Fruit fly (Drosophila melanogaster) whole organism, embryonic: Measurements from ENCODE around the gene CG3294.

Experiments
- ATbp ChIP-seq: fragments of 200-800 bp; sonication (Bioruptor generic); optimal IDR thresholded peaks from 2 replicates; lab custom pipeline; 2017; ENCODE audit warnings: missing biosample characterization, mild to moderate bottlenecking, missing genetic modification characterization, missing genetic modification reagents
- Ada2b ChIP-seq: fragments of 200-800 bp; sonication (Bioruptor generic); IDR thresholded peaks from 2 replicates; pipeline ENCODE4 v1.3.6; 2022; ENCODE audit warnings: missing biosample characterization, missing genetic modification characterization
- Adf1 ChIP-seq: fragments of 200-800 bp; sonication (Bioruptor generic); IDR thresholded peaks from 2 replicates; pipeline ENCODE4 v1.3.6; 2022; ENCODE audit warnings: missing biosample characterization, missing genetic modification characterization
- CG10321 ChIP-seq: fragments of 200-800 bp; sonication (Bioruptor generic); IDR thresholded peaks from 2 replicates; pipeline ENCODE4 v1.3.6; 2022; ENCODE audit warnings: missing biosample characterization, missing genetic modification characterization
- CG12155 ChIP-seq: fragments of 200-800 bp; sonication (Bioruptor generic); optimal IDR thresholded peaks from 3 replicates; lab custom pipeline; 2016; ENCODE audit warnings: missing biosample characterization, missing genetic modification characterization
- CG13287 ChIP-seq: fragments of 200-800 bp; sonication (Bioruptor generic); IDR thresholded peaks from 2 replicates; pipeline ENCODE4 v1.3.6; 2022; ENCODE audit warnings: missing biosample characterization, missing genetic modification characterization; ENCODE audit not compliant: partially characterized antibody
- CG14860 ChIP-seq: fragments of 200-800 bp; sonication (Bioruptor generic); IDR thresholded peaks from 3 replicates; pipeline ENCODE4 v1.3.6; 2022; ENCODE audit warnings: missing biosample characterization, missing genetic modification characterization; ENCODE audit not compliant: partially characterized antibody
- CG16779 ChIP-seq: fragments of 200-800 bp; sonication (Bioruptor generic); IDR thresholded peaks from 2 replicates; pipeline ENCODE4 v1.3.6; 2022; ENCODE audit warnings: missing biosample characterization, missing genetic modification characterization
- CG17802 ChIP-seq: fragments of 200-800 bp; sonication (Bioruptor generic); optimal IDR thresholded peaks from 2 replicates; lab custom pipeline; 2018; ENCODE audit warnings: missing biosample characterization, mild to moderate bottlenecking, missing genetic modification characterization, moderate library complexity
- CG1792 ChIP-seq: fragments of 200-800 bp; sonication (Bioruptor generic); optimal IDR thresholded peaks from 2 replicates; lab custom pipeline; 2016; ENCODE audit warnings: missing biosample characterization, missing genetic modification characterization
- CG2202 ChIP-seq: fragments of 200-800 bp; sonication (Bioruptor generic); optimal IDR thresholded peaks from 2 replicates; lab custom pipeline; 2018; ENCODE audit warnings: missing biosample characterization, mild to moderate bottlenecking, missing genetic modification characterization
- CG2678 ChIP-seq: fragments of 200-800 bp; sonication (Bioruptor generic); optimal IDR thresholded peaks from 3 replicates; lab custom pipeline; 2019; ENCODE audit warnings: missing biosample characterization, mild to moderate bottlenecking, missing genetic modification characterization, moderate library complexity
- CG43689 ChIP-seq: fragments of 200-800 bp; sonication (Bioruptor generic); IDR thresholded peaks from 2 replicates; pipeline ENCODE4 v1.3.6; 2022; ENCODE audit warnings: missing biosample characterization, missing genetic modification characterization
- CG5953 ChIP-seq: fragments of 200-800 bp; sonication (Bioruptor generic); IDR thresholded peaks from 2 replicates; pipeline ENCODE4 v1.3.6; 2022; ENCODE audit warnings: missing biosample characterization, missing genetic modification characterization
- CG6791 ChIP-seq: fragments of 200-800 bp; sonication (Bioruptor generic); IDR thresholded peaks from 3 replicates; pipeline ENCODE4 v1.3.6; 2022; ENCODE audit warnings: missing biosample characterization, missing genetic modification characterization; ENCODE audit not compliant: partially characterized antibody
- CTCF ChIP-seq: fragments of 200-800 bp; sonication (Bioruptor generic); optimal IDR thresholded peaks from 2 replicates; lab custom pipeline; 2017; ENCODE audit warnings: missing biosample characterization, mild to moderate bottlenecking, missing genetic modification characterization, moderate library complexity
- Camta ChIP-seq: fragments of 200-800 bp; sonication (Bioruptor generic); optimal IDR thresholded peaks from 2 replicates; lab custom pipeline; 2016; ENCODE audit warnings: missing biosample characterization, missing genetic modification characterization
- Dad ChIP-seq: fragments of 200-800 bp; sonication (Bioruptor generic); optimal IDR thresholded peaks from 3 replicates; lab custom pipeline; 2016; ENCODE audit warnings: missing biosample characterization, missing genetic modification characterization
- Deaf1 ChIP-seq: fragments of 200-800 bp; optimal IDR thresholded peaks from 3 replicates; lab custom pipeline; 2019; ENCODE audit warnings: missing biosample characterization, mild to moderate bottlenecking, missing genetic modification characterization, moderate library complexity
- Dll ChIP-seq: fragments of 200-800 bp; sonication (Bioruptor generic); IDR thresholded peaks from 4 replicates; pipeline ENCODE4 v1.3.6; 2022; ENCODE audit warnings: missing biosample characterization, missing genetic modification characterization; ENCODE audit not compliant: partially characterized antibody
- E2f1 ChIP-seq: fragments of 200-800 bp; sonication (Bioruptor generic); IDR thresholded peaks from 2 replicates; pipeline ENCODE4 v1.3.6; 2022; ENCODE audit warnings: missing biosample characterization, missing genetic modification characterization
- HLH3B ChIP-seq: fragments of 200-800 bp; sonication (Bioruptor generic); IDR thresholded peaks from 2 replicates; pipeline ENCODE4 v1.3.6; 2022; ENCODE audit warnings: missing biosample characterization, missing genetic modification characterization
- Hmr ChIP-seq: fragments of 200-800 bp; sonication (Bioruptor generic); optimal IDR thresholded peaks from 3 replicates; lab custom pipeline; 2017; ENCODE audit warnings: mild to moderate bottlenecking, missing biosample characterization, missing genetic modification reagents, missing genetic modification characterization
- Hr39 ChIP-seq: fragments of >200 bp; optimal IDR thresholded peaks from 2 replicates; lab custom pipeline; 2017
- Nf-YC ChIP-seq: fragments of 200-800 bp; optimal IDR thresholded peaks from 3 replicates; lab custom pipeline; 2019; ENCODE audit warnings: missing biosample characterization, mild to moderate bottlenecking, missing genetic modification characterization, moderate library complexity
- ash1 ChIP-seq: fragments of 200-800 bp; sonication (Bioruptor generic); optimal IDR thresholded peaks from 2 replicates; lab custom pipeline; 2018; ENCODE audit warnings: missing biosample characterization, mild to moderate bottlenecking, missing genetic modification characterization
- bcd ChIP-seq: fragments of 200-800 bp; sonication (Bioruptor generic); optimal IDR thresholded peaks from 2 replicates; lab custom pipeline; 2017; ENCODE audit warnings: missing biosample characterization, mild to moderate bottlenecking, missing genetic modification characterization
- cad ChIP-seq: fragments of >200 bp; optimal IDR thresholded peaks from 2 replicates; lab custom pipeline; 2017; ENCODE audit warnings: missing biosample characterization, missing genetic modification characterization
- cg ChIP-seq: fragments of 200-800 bp; sonication (Bioruptor generic); optimal IDR thresholded peaks from 3 replicates; lab custom pipeline; 2019; ENCODE audit warnings: missing biosample characterization, mild to moderate bottlenecking, missing genetic modification characterization, moderate library complexity
- dati ChIP-seq: fragments of 200-800 bp; sonication (Bioruptor generic); IDR thresholded peaks from 2 replicates; pipeline ENCODE4 v1.3.6; 2022; ENCODE audit warnings: missing biosample characterization, missing genetic modification characterization
- dimm ChIP-seq: fragments of 200-800 bp; sonication (Bioruptor generic); IDR thresholded peaks from 2 replicates; pipeline ENCODE4 v1.3.6; 2022; ENCODE audit warnings: missing biosample characterization, missing genetic modification characterization
- fru ChIP-seq: fragments of >200 bp; optimal IDR thresholded peaks from 2 replicates; lab custom pipeline; 2017
- gsb-n ChIP-seq: fragments of 200-800 bp; sonication (Bioruptor generic); optimal IDR thresholded peaks from 3 replicates; lab custom pipeline; 2018; ENCODE audit warnings: missing biosample characterization, mild to moderate bottlenecking, missing genetic modification characterization
- hb ChIP-seq: fragments of 200-800 bp; sonication (Bioruptor generic); IDR thresholded peaks from 3 replicates; pipeline ENCODE4 v1.3.6; 2022; ENCODE audit warnings: missing biosample characterization, missing genetic modification characterization; ENCODE audit not compliant: partially characterized antibody
- hkb ChIP-seq, 2 experiments: fragments of 200-800 bp in 1 of 2; fragments of >200 bp in 1 of 2; sonication (Bioruptor generic) in 1 of 2; IDR thresholded peaks in 1 of 2; optimal IDR thresholded peaks in 1 of 2; 2 replicates each; pipeline versions ENCODE4 v1.3.6 to Lab custom; 2017 to 2022; ENCODE audit warnings: missing biosample characterization in 1 of 2, missing genetic modification characterization in 1 of 2
- ken ChIP-seq: fragments of 200-800 bp; sonication (Bioruptor generic); IDR thresholded peaks from 3 replicates; pipeline ENCODE4 v1.3.6; 2022; ENCODE audit warnings: missing biosample characterization, missing genetic modification characterization
- kni ChIP-seq: fragments of 200-800 bp; sonication (Bioruptor generic); optimal IDR thresholded peaks from 3 replicates; lab custom pipeline; 2017; ENCODE audit warnings: mild to moderate bottlenecking, missing biosample characterization, missing genetic modification reagents, missing genetic modification characterization
- mirr ChIP-seq: fragments of 200-800 bp; sonication (Bioruptor generic); optimal IDR thresholded peaks from 3 replicates; lab custom pipeline; 2018; ENCODE audit warnings: missing biosample characterization, mild to moderate bottlenecking, missing genetic modification characterization
- pan ChIP-seq, 4 experiments: fragments of >200 bp in 3 of 4; fragments of 200-800 bp in 1 of 4; sonication (Bioruptor generic) in 1 of 4; optimal IDR thresholded peaks in 3 of 4; IDR thresholded peaks in 1 of 4; 2 replicates each; pipeline versions ENCODE4 v1.3.6 to Lab custom; 2017 to 2022; ENCODE audit warnings: missing biosample characterization in 2 of 4, missing genetic modification characterization in 2 of 4, mixed read lengths in 1 of 4
- pfk ChIP-seq: fragments of 200-800 bp; sonication (Bioruptor generic); optimal IDR thresholded peaks from 2 replicates; lab custom pipeline; 2018; ENCODE audit warnings: missing biosample characterization, mild to moderate bottlenecking, missing genetic modification characterization, moderate library complexity
- phol ChIP-seq: fragments of 200-800 bp; sonication (Bioruptor generic); optimal IDR thresholded peaks from 3 replicates; lab custom pipeline; 2018; ENCODE audit warnings: missing biosample characterization, mild to moderate bottlenecking, missing genetic modification characterization, moderate library complexity
- prd ChIP-seq, 3 experiments: fragments of >200 bp in 2 of 3; fragments of 200-800 bp in 1 of 3; sonication (Bioruptor generic) in 1 of 3; optimal IDR thresholded peaks in 2 of 3; IDR thresholded peaks in 1 of 3; 2 replicates in 2 of 3; 3 replicates in 1 of 3; pipeline versions ENCODE4 v1.3.6 to Lab custom; 2017 to 2022; ENCODE audit warnings: missing biosample characterization in 1 of 3, missing genetic modification characterization in 1 of 3
- pum ChIP-seq: fragments of 200-800 bp; sonication (Bioruptor generic); optimal IDR thresholded peaks from 2 replicates; lab custom pipeline; 2016; ENCODE audit warnings: missing biosample characterization, missing genetic modification characterization
- row ChIP-seq: fragments of 200-800 bp; sonication (Bioruptor generic); IDR thresholded peaks from 3 replicates; pipeline ENCODE4 v1.3.6; 2022; ENCODE audit warnings: missing biosample characterization, missing genetic modification characterization
- stc ChIP-seq: fragments of 200-800 bp; sonication (Bioruptor generic); IDR thresholded peaks from 2 replicates; pipeline ENCODE4 v1.3.6; 2022; ENCODE audit warnings: missing biosample characterization, missing genetic modification characterization
- tap ChIP-seq: fragments of 200-800 bp; optimal IDR thresholded peaks from 3 replicates; lab custom pipeline; 2019; ENCODE audit warnings: missing biosample characterization, mild to moderate bottlenecking, missing genetic modification characterization, moderate library complexity
- tgo ChIP-seq: fragments of 200-800 bp; sonication (Bioruptor generic); IDR thresholded peaks from 3 replicates; pipeline ENCODE4 v1.3.6; 2022; ENCODE audit warnings: missing biosample characterization, missing genetic modification characterization
- tio ChIP-seq: fragments of 200-800 bp; sonication (Bioruptor generic); optimal IDR thresholded peaks from 2 replicates; lab custom pipeline; 2017; ENCODE audit warnings: missing biosample characterization, missing genetic modification characterization, inconsistent platforms
- tx ChIP-seq: fragments of 200-800 bp; sonication (Bioruptor generic); optimal IDR thresholded peaks from 2 replicates; lab custom pipeline; 2016; ENCODE audit warnings: missing biosample characterization, missing genetic modification characterization

CG3294 gene

DNA sequence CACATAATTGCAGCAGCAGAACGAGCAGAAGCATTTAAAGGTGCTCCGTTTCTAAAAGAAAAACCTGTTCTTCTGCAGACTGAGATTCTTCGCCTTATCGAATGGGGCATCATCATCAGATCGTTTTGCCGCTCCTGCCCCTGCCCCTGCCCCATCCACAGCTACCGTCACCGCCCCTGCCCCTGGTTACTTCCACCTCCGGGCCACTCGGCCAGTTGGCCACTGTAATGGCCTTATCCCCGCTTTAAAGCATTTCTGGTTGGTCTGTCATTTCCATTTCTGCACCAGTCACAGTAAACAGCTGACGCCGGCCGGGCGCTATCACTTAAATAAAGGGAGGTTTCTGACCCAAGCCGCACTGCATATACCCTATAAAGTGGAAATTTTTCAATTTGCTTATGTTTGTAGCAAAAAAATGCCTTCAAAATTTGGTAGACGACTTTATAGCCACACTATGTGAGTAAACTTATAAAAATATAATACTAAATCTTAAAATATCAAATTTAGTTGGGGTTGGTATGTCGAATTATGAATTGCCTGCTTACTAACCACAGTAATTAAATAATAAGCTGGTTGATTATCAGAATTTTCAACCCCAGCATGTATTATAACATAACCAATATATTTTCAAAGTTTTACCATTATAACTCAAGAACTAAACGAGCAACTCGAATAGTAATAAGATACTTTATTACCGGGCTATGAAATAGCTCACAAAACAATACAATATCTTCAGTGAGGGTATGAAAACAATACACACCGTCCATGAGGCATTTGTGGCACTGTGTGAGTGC, 16.5 kb downstream of the CG3294 start (continued):
- TF ChIP-seq cg (GFP tag; lab: Kevin White, UChicago) (no peak), Nf-YC (no peak), hkb (optimal IDR thresholded peaks at IDR 0.05; lab: Kevin White, UChicago) (no peak), hkb (GFP tag; IDR thresholded peaks at IDR 0.05; lab: Robert Waterston, UW) (peak; percentile 46), pum (GFP tag; lab: Kevin White, UChicago) (no peak), prd (optimal IDR thresholded peaks at IDR 0.05; lab: Kevin White, UChicago) (no peak), prd (GFP tag; IDR thresholded peaks at IDR 0.05; lab: Robert Waterston, UW) (no peak; the same call in 2 of the 3 replicates), CG17802 (tag; lab: Kevin White, UChicago) (no peak), Dad (GFP tag; lab: Kevin White, UChicago) (peak; percentile 9), E2f1 (no peak), stc (GFP tag; lab: Robert Waterston, UW) (no peak), mirr (no peak), ash1 (GFP tag; lab: Kevin White, UChicago) (no peak), CG2202 (tag; lab: Kevin White, UChicago) (peak; percentile 32), Camta (GFP tag; lab: Kevin White, UChicago) (no peak), CG5953 (GFP tag; lab: Robert Waterston, UW) (no peak), ken (GFP tag; lab: Robert Waterston, UW) (peak; percentile 42; the same call in 1 of the 3 replicates), hb (GFP tag; lab: Robert Waterston, UW) (no peak), Dll (GFP tag; lab: Robert Waterston, UW) (no peak), gsb-n (tag; lab: Kevin White, UChicago) (peak; percentile 16), CG13287 (no peak), kni (GFP tag; lab: Kevin White, UChicago) (peak; percentile 89), CG14860 (no peak), ATbp (GFP tag; lab: Kevin White, UChicago) (peak; percentile 60), dati (GFP tag; lab: Robert Waterston, UW) (no peak), Ada2b (GFP tag; lab: Robert Waterston, UW) (peak; percentile 42; the same call in 1 of the 2 replicates), bcd (peak; percentile 71), HLH3B (no peak; the same call in 1 of the 2 replicates), pfk (GFP tag; lab: Kevin White, UChicago) (no peak), tio (peak; percentile 80), cad (GFP tag; lab: Kevin White, UChicago) (no peak), CG1792 (GFP tag; lab: Kevin White, UChicago) (no peak), CG12155 (peak; percentile 40), CG6791 (GFP tag; lab: Robert Waterston, UW) (no peak), Deaf1 (tag; lab: Kevin White, UChicago) (no peak), pan (optimal IDR thresholded peaks at IDR 0.05; lab: Kevin White, UChicago) (peak in 1 of 2 experiments; percentile 27), pan (GFP tag; optimal IDR thresholded peaks at IDR 0.05 in 1 of 2, IDR thresholded peaks at IDR 0.05 in 1 of 2) (peak in 1 of 2 experiments; percentile 23), CG10321 (GFP tag; lab: Robert Waterston, UW) (no peak), fru (lab: Kevin White, UChicago) (no peak), Hr39 (no peak), tx (GFP tag; lab: Kevin White, UChicago) (peak; percentile 24), tap (tag; lab: Kevin White, UChicago) (peak; percentile 36), Adf1 (no peak), tgo (GFP tag; lab: Robert Waterston, UW) (peak; percentile 50; the same call in 2 of the 3 replicates), CTCF (no peak), Hmr (GFP tag; lab: Kevin White, UChicago) (peak; percentile 77), phol (peak; percentile 63), dimm (GFP tag; lab: Robert Waterston, UW) (no peak), CG2678 (tag; lab: Kevin White, UChicago) (peak; percentile 85), row (peak; percentile 96), CG16779 (GFP tag; lab: Robert Waterston, UW) (no peak), CG43689 (GFP tag; lab: Robert Waterston, UW) (no peak)
